Fruit fly (Drosophila melanogaster) whole organism, embryonic: ENCODE measurements around the gene CG5171.

Experiments
- Adf1 ChIP-seq: fragments of 200-800 bp; sonication (Bioruptor generic); IDR thresholded peaks from 2 replicates; pipeline ENCODE4 v1.3.6; 2022; ENCODE audit warnings: missing biosample characterization, missing genetic modification characterization
- CG10274 ChIP-seq: fragments of 200-800 bp; sonication (Bioruptor generic); optimal IDR thresholded peaks from 3 replicates; lab custom pipeline; 2017; ENCODE audit warnings: missing biosample characterization, mild to moderate bottlenecking, missing genetic modification characterization
- CG10565 ChIP-seq: fragments of 200-800 bp; sonication (Bioruptor generic); optimal IDR thresholded peaks from 3 replicates; lab custom pipeline; 2016; ENCODE audit warnings: missing biosample characterization, mild to moderate bottlenecking, missing genetic modification characterization
- CG11695 ChIP-seq: fragments of 200-800 bp; sonication (Bioruptor generic); IDR thresholded peaks from 3 replicates; pipeline ENCODE4 v1.3.6; 2022; ENCODE audit warnings: missing biosample characterization, missing genetic modification characterization
- CG15011 ChIP-seq: fragments of 200-800 bp; sonication (Bioruptor generic); optimal IDR thresholded peaks from 3 replicates; lab custom pipeline; 2018; ENCODE audit warnings: missing biosample characterization, mild to moderate bottlenecking, missing genetic modification characterization
- CG2120 ChIP-seq: fragments of 200-800 bp; sonication (Bioruptor generic); optimal IDR thresholded peaks from 3 replicates; lab custom pipeline; 2016; ENCODE audit warnings: missing biosample characterization, missing genetic modification characterization
- CG2202 ChIP-seq: fragments of 200-800 bp; sonication (Bioruptor generic); optimal IDR thresholded peaks from 2 replicates; lab custom pipeline; 2018; ENCODE audit warnings: missing biosample characterization, mild to moderate bottlenecking, missing genetic modification characterization
- CG34376 ChIP-seq: fragments of 200-800 bp; sonication (Bioruptor generic); optimal IDR thresholded peaks from 2 replicates; lab custom pipeline; 2018; ENCODE audit warnings: missing biosample characterization, mild to moderate bottlenecking, missing genetic modification characterization
- CG3726 ChIP-seq: fragments of 200-800 bp; sonication (Bioruptor generic); IDR thresholded peaks from 3 replicates; pipeline ENCODE4, ENCODE4 v1.3.6; 2022; ENCODE audit warnings: missing biosample characterization, missing genetic modification characterization
- CG4820 ChIP-seq: fragments of 200-800 bp; sonication (Bioruptor generic); optimal IDR thresholded peaks from 3 replicates; lab custom pipeline; 2016; ENCODE audit warnings: missing biosample characterization, missing genetic modification characterization
- CoRest ChIP-seq: fragments of 200-800 bp; sonication (Bioruptor generic); optimal IDR thresholded peaks from 3 replicates; lab custom pipeline; 2018; ENCODE audit warnings: missing biosample characterization, mild to moderate bottlenecking, missing genetic modification characterization, moderate library complexity
- CrebB ChIP-seq: fragments of 200-800 bp; sonication (Bioruptor generic); optimal IDR thresholded peaks from 3 replicates; lab custom pipeline; 2018; ENCODE audit warnings: missing biosample characterization, mild to moderate bottlenecking, missing genetic modification characterization
- Deaf1 ChIP-seq: fragments of 200-800 bp; optimal IDR thresholded peaks from 3 replicates; lab custom pipeline; 2019; ENCODE audit warnings: missing biosample characterization, mild to moderate bottlenecking, missing genetic modification characterization, moderate library complexity
- GATAe ChIP-seq: fragments of 200-800 bp; sonication (Bioruptor generic); conservative IDR thresholded peaks from 2 replicates; pipeline ENCODE4 v1.3.6; 2022; ENCODE audit warnings: missing biosample characterization, missing genetic modification characterization
- Hr78 ChIP-seq, 2 experiments: fragments of 200-800 bp in 1 of 2; fragments of >200 bp in 1 of 2; sonication (Bioruptor generic) in 1 of 2; optimal IDR thresholded peaks; 2 replicates each; lab custom pipeline; 2017 to 2019; ENCODE audit warnings: missing biosample characterization in 2 of 2, missing genetic modification characterization in 2 of 2, mild to moderate bottlenecking in 1 of 2, moderate library complexity in 1 of 2
- Med ChIP-seq: fragments of 200-800 bp; sonication (Bioruptor generic); peaks from one replicate; lab custom pipeline; 2016; ENCODE audit warnings: missing biosample characterization, missing genetic modification characterization, mild to moderate bottlenecking, inconsistent platforms, moderate library complexity
- Pdp1 ChIP-seq, 2 experiments: fragments of 200-800 bp; sonication (Bioruptor generic); optimal IDR thresholded peaks; 3 replicates each; lab custom pipeline; 2016; ENCODE audit warnings: missing biosample characterization in 2 of 2, missing genetic modification characterization in 2 of 2, mild to moderate bottlenecking in 1 of 2, moderate library complexity in 1 of 2
- Stat92E ChIP-seq, 3 experiments: fragments of >200 bp in 2 of 3; fragments of 200-800 bp in 1 of 3; sonication (Bioruptor generic) in 1 of 3; optimal IDR thresholded peaks; 2 replicates each; lab custom pipeline; 2017 to 2019; ENCODE audit warnings: missing biosample characterization in 3 of 3, missing genetic modification characterization in 3 of 3, mild to moderate bottlenecking in 1 of 3, moderate library complexity in 1 of 3
- Taf1 ChIP-seq: fragments of 200-800 bp; sonication (Bioruptor generic); IDR thresholded peaks from 2 replicates; pipeline ENCODE4 v1.3.6; 2022; ENCODE audit warnings: missing biosample characterization, missing genetic modification characterization
- chinmo ChIP-seq: fragments of 200-800 bp; sonication (Bioruptor generic); IDR thresholded peaks from 4 replicates; pipeline ENCODE4 v1.3.6; 2022; ENCODE audit warnings: missing biosample characterization, missing genetic modification characterization; ENCODE audit not compliant: partially characterized antibody
- dmrt11E ChIP-seq: fragments of 200-800 bp; sonication (Bioruptor generic); optimal IDR thresholded peaks from 3 replicates; lab custom pipeline; 2018; ENCODE audit warnings: missing biosample characterization, mild to moderate bottlenecking, missing genetic modification characterization, moderate library complexity
- eve ChIP-seq, 2 experiments: fragments of >200 bp; optimal IDR thresholded peaks; 2 replicates each; lab custom pipeline; 2017; ENCODE audit warnings: missing biosample characterization in 2 of 2, missing genetic modification characterization in 2 of 2
- grn ChIP-seq: fragments of 200-800 bp; sonication (Bioruptor generic); optimal IDR thresholded peaks from 3 replicates; lab custom pipeline; 2017; ENCODE audit warnings: missing biosample characterization, missing genetic modification characterization
- lbe ChIP-seq: fragments of 200-800 bp; sonication (Bioruptor generic); optimal IDR thresholded peaks from 2 replicates; lab custom pipeline; 2016; ENCODE audit warnings: missing biosample characterization, mild to moderate bottlenecking, missing genetic modification characterization
- sens ChIP-seq: fragments of 200-800 bp; sonication (Bioruptor generic); peaks from one replicate; lab custom pipeline; 2016; ENCODE audit warnings: missing biosample characterization, missing genetic modification characterization
- sna ChIP-seq: fragments of 200-800 bp; sonication (Bioruptor generic); IDR thresholded peaks from 2 replicates; pipeline ENCODE4 v1.3.6; 2022; ENCODE audit warnings: missing biosample characterization, missing genetic modification characterization; ENCODE audit not compliant: partially characterized antibody
- stwl ChIP-seq: fragments of 200-800 bp; sonication (Bioruptor generic); optimal IDR thresholded peaks from 3 replicates; lab custom pipeline; 2018; ENCODE audit warnings: missing biosample characterization, mild to moderate bottlenecking, missing genetic modification characterization, moderate library complexity
- sug ChIP-seq: fragments of 200-800 bp; optimal IDR thresholded peaks from 2 replicates; lab custom pipeline; 2019; ENCODE audit warnings: missing biosample characterization, mild to moderate bottlenecking, missing genetic modification characterization, moderate library complexity
- zen ChIP-seq: fragments of 200-800 bp; sonication (Bioruptor generic); optimal IDR thresholded peaks from 3 replicates; lab custom pipeline; 2018; ENCODE audit warnings: missing biosample characterization, mild to moderate bottlenecking, missing genetic modification characterization, moderate library complexity

Gene CG5171

dm6 chr2L:7427786-7428137 is 26.6 kb downstream of the CG5171 start:
- TF ChIP-seq eve (GFP tag; optimal IDR thresholded peaks at IDR 0.05; lab: Kevin White, UChicago) (peak in 1 of 2 experiments; percentile 57), CG2202 (no peak), sens (peak; percentile 77), stwl (tag; lab: Kevin White, UChicago) (no peak), CG15011 (GFP tag; lab: Kevin White, UChicago) (no peak)

dm6 chr2L:7430313-7430712 is 29.2 kb downstream of the CG5171 start:
- TF ChIP-seq CG10274 (GFP tag; lab: Kevin White, UChicago) (no peak), sens (peak; percentile 54), sna (GFP tag; lab: Robert Waterston, UW) (no peak), CG2120 (GFP tag; lab: Kevin White, UChicago) (no peak), Stat92E (GFP tag; optimal IDR thresholded peaks at IDR 0.05; lab: Kevin White, UChicago) (no peak), CG10565 (no peak), Pdp1 (GFP tag; optimal IDR thresholded peaks at IDR 0.05; lab: Kevin White, UChicago) (peak in 1 of 2 experiments; percentile 83)
- TF ChIP-seq, all 482 proteins: peak for 2

dm6 chr2L:7431861-7432601 is 30.9 kb downstream of the CG5171 start:
- TF ChIP-seq sug (tag; lab: Kevin White, UChicago) = peak; percentile 32
- TF ChIP-seq eve (GFP tag; optimal IDR thresholded peaks at IDR 0.05; lab: Kevin White, UChicago) = peak in 1 of 2 experiments; percentile 23
- peak in 1 of 2 experiments; percentile 90 for TF ChIP-seq Pdp1 (GFP tag; optimal IDR thresholded peaks at IDR 0.05; lab: Kevin White, UChicago)
- peak; percentile 1 for TF ChIP-seq Med (GFP tag; lab: Kevin White, UChicago)
- no peak for TF ChIP-seq CrebB
- TF ChIP-seq CG11695 (GFP tag; lab: Robert Waterston, UW) = no peak
- TF ChIP-seq CG34376 = peak; percentile 56
- TF ChIP-seq grn (GFP tag; lab: Kevin White, UChicago) = peak; percentile 30
- TF ChIP-seq dmrt11E = no peak
- peak; percentile 71 for TF ChIP-seq sens
- peak in 1 of 2 experiments; percentile 76 for TF ChIP-seq Hr78 (GFP tag; optimal IDR thresholded peaks at IDR 0.05; lab: Kevin White, UChicago)
- 0 out of 4 replicates have a peak, but pooled peaks have one; percentile 52 for TF ChIP-seq chinmo (GFP tag; lab: Robert Waterston, UW)

- no peak for TF ChIP-seq CG3726 (GFP tag; lab: Robert Waterston, UW)
- peak; percentile 32 for TF ChIP-seq CG34376
- peak in 1 of 2 experiments; percentile 33 for TF ChIP-seq Pdp1 (GFP tag; optimal IDR thresholded peaks at IDR 0.05; lab: Kevin White, UChicago)
- peak; percentile 75 for TF ChIP-seq Deaf1
- peak; percentile 21 for TF ChIP-seq lbe (GFP tag; lab: Kevin White, UChicago)
- TF ChIP-seq CG4820 = peak; percentile 21
- peak; percentile 8 for TF ChIP-seq sug (tag; lab: Kevin White, UChicago)
- no peak for TF ChIP-seq zen (tag; lab: Kevin White, UChicago)
- peak; percentile 86 for TF ChIP-seq Adf1 (GFP tag; lab: Robert Waterston, UW)
- no peak for TF ChIP-seq Taf1 (GFP tag; lab: Robert Waterston, UW)
- TF ChIP-seq CoRest (tag; lab: Kevin White, UChicago) = no peak
- TF ChIP-seq Hr78 (GFP tag; optimal IDR thresholded peaks at IDR 0.05; lab: Kevin White, UChicago) = peak in 1 of 2 experiments; percentile 91
- TF ChIP-seq GATAe (GFP tag; lab: Robert Waterston, UW) = peak; percentile 11; the same call in 1 of the 2 replicates
- TF ChIP-seq, all 482 proteins: peak for 9
Measured at dm6 chr2L:7433337-7433956, 32.3 kb downstream of the CG5171 start, which contains the start of gene CG5958. Gene CG5958, minus strand, starts transcription at chr2L:7433516.
